Worm (Caenorhabditis elegans): ENCODE results near the gene Y38E10A.34.

DNA sequence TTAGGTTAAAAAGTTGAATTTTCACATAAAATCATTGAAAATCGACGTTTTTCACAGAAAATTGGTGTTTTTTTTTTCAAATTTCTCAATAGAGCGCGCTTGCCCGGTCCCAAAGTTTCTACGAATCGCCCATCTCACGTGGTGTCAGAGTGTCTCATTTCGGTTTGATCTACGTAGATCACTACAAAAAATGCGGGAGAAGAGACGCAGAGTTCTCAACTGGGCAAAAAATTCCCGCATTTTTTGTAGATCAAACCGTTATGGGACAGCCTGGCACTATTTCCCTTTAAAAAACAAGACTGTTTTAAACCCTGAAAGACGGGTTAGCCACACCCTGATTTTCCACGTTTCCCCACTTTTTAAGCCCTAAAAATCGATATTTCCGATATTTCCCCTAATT, 40.9 kb downstream of the Y38E10A.34 start:
- TF ChIP-seq flt-1 (GFP tag; IDR thresholded peaks at IDR 0.05): no peak
- no peak for TF ChIP-seq T22C8.4 (GFP tag; IDR thresholded peaks at IDR 0.05)
- TF ChIP-seq ztf-23 (GFP tag; IDR thresholded peaks at IDR 0.05): no peak
- no peak for TF ChIP-seq ztf-29 (GFP tag; IDR thresholded peaks at IDR 0.05)
- TF ChIP-seq med-1 (GFP tag; optimal IDR thresholded peaks at IDR 0.05; ENCODE audit: insufficient read depth): no peak
